Worm (Caenorhabditis elegans) whole organism, mixed stage, embryonic: ENCODE data around the gene zip-10.

Experiments
- ces-1 ChIP-seq: fragments of 150-350 bp; optimal IDR thresholded peaks from 2 replicates; lab custom pipeline; 2014; ENCODE audit warnings: missing biosample characterization, missing genetic modification reagents, missing genetic modification characterization
- nhr-12 ChIP-seq: fragments of 150-350 bp; optimal IDR thresholded peaks from 2 replicates; lab custom pipeline; 2014; ENCODE audit warnings: missing biosample characterization, missing genetic modification characterization
- pha-4 ChIP-seq: fragments of 150-350 bp; optimal IDR thresholded peaks from 2 replicates; lab custom pipeline; 2018; ENCODE audit warnings: missing biosample characterization, missing genetic modification reagents, missing genetic modification characterization
- snpc-4 ChIP-seq: fragments of 150-350 bp; optimal IDR thresholded peaks from 2 replicates; lab custom pipeline; 2014; ENCODE audit warnings: missing biosample characterization, missing genetic modification characterization
- unc-120 ChIP-seq: sonication (generic microtip); optimal IDR thresholded peaks from 2 replicates; lab custom pipeline; 2017; ENCODE audit warnings: missing genetic modification characterization, missing compliant biosample characterization; ENCODE audit not compliant: poor library complexity, severe bottlenecking

DNA sequence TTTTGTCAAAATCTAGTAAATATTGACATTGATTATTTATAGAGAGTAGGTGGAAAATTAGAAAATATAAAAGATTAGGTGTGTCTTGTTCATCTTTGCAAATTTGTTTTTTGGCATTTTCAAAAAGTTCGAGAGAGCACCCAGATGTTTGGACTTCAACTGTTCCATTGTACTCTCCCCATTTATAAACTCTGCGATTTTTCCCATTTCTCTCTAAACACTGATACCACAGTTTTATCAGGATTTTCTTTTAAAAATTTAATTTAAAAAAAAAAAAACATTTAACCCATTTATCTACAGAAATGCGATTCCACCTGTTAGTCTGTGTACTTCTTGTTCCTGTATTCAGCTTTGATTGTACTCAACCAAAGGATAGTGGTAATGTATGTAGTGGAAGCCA, 37.6 kb downstream of the zip-10 start, which contains the start of gene tag-290:
- TF ChIP-seq snpc-4 (tag; lab: Kevin White, UChicago): no peak
- TF ChIP-seq unc-120: no peak
- TF ChIP-seq pha-4 (tag; lab: Kevin White, UChicago): no peak
- no peak for TF ChIP-seq ces-1 (GFP tag; lab: Kevin White, UChicago)
- no peak for TF ChIP-seq nhr-12
